Worm (Caenorhabditis elegans) whole organism, early embryonic: ENCODE results near the gene nop-1.

Source experiments
- B0310.2 ChIP-seq: sonication (generic microtip); optimal IDR thresholded peaks from 2 replicates; lab custom pipeline; 2016; ENCODE audit warnings: mild to moderate bottlenecking, missing genetic modification characterization, missing compliant biosample characterization
- F13C5.2 ChIP-seq: sonication (generic microtip); optimal IDR thresholded peaks from 2 replicates; lab custom pipeline; 2017; ENCODE audit warnings: mild to moderate bottlenecking, missing genetic modification characterization, inconsistent platforms, missing compliant biosample characterization
- aly-1 ChIP-seq: sonication (generic microtip); optimal IDR thresholded peaks from 2 replicates; lab custom pipeline; 2016; ENCODE audit warnings: missing genetic modification characterization, missing compliant biosample characterization
- ama-1 ChIP-seq: fragments of 150-350 bp; optimal IDR thresholded peaks from 2 replicates; lab custom pipeline; 2014
- ceh-13 ChIP-seq: fragments of 200-800 bp; sonication (Bioruptor generic); optimal IDR thresholded peaks from 2 replicates; lab custom pipeline; 2018; ENCODE audit warnings: mild to moderate bottlenecking, missing genetic modification characterization, missing compliant biosample characterization
- ceh-36 ChIP-seq: sonication (generic microtip); optimal IDR thresholded peaks from 2 replicates; lab custom pipeline; 2016; ENCODE audit warnings: missing genetic modification characterization, inconsistent platforms, missing compliant biosample characterization
- ets-7 ChIP-seq: sonication (generic microtip); optimal IDR thresholded peaks from 2 replicates; lab custom pipeline; 2016; ENCODE audit warnings: missing genotype, missing genetic modification characterization, missing compliant biosample characterization
- flt-1 ChIP-seq: fragments of 200-800 bp; sonication (Bioruptor generic); IDR thresholded peaks from 2 replicates; pipeline ENCODE4 v1.3.6; 2022; ENCODE audit warnings: missing genetic modification characterization, missing compliant biosample characterization
- hmbx-1 ChIP-seq: sonication (generic microtip); optimal IDR thresholded peaks from 2 replicates; lab custom pipeline; 2016; ENCODE audit warnings: mild to moderate bottlenecking, missing genetic modification characterization, missing compliant biosample characterization
- hmg-4 ChIP-seq: fragments of 200-800 bp; sonication (Bioruptor generic); optimal IDR thresholded peaks from 2 replicates; lab custom pipeline; 2018; ENCODE audit warnings: mild to moderate bottlenecking, missing genetic modification characterization, missing compliant biosample characterization
- hnd-1 ChIP-seq: sonication (generic microtip); optimal IDR thresholded peaks from 2 replicates; lab custom pipeline; 2016; ENCODE audit warnings: missing genetic modification characterization, missing compliant biosample characterization
- pes-1 ChIP-seq: fragments of 200-800 bp; sonication (Bioruptor generic); IDR thresholded peaks from 2 replicates; pipeline ENCODE4 v1.3.6; 2022; ENCODE audit warnings: missing genetic modification reagents, missing genetic modification characterization, missing compliant biosample characterization
- scrt-1 ChIP-seq: fragments of 200-800 bp; sonication (Bioruptor generic); IDR thresholded peaks from 2 replicates; pipeline ENCODE4 v1.3.6; 2022; ENCODE audit warnings: missing genetic modification characterization, missing compliant biosample characterization
- sea-1 ChIP-seq: fragments of 200-800 bp; sonication (Bioruptor generic); conservative IDR thresholded peaks from 2 replicates; pipeline ENCODE4 v1.3.6; 2022; ENCODE audit warnings: missing genetic modification characterization, missing compliant biosample characterization
- tbx-11 ChIP-seq: fragments of 200-800 bp; sonication (Bioruptor generic); IDR thresholded peaks from 2 replicates; pipeline ENCODE4 v1.3.6; 2022; ENCODE audit warnings: missing genetic modification characterization, missing compliant biosample characterization
- tbx-37 ChIP-seq: fragments of 200-800 bp; sonication (Bioruptor generic); conservative IDR thresholded peaks from 2 replicates; pipeline ENCODE4 v1.3.6; 2022; ENCODE audit warnings: missing genetic modification reagents, missing genetic modification characterization, missing compliant biosample characterization
- tra-4 ChIP-seq: sonication (generic microtip); optimal IDR thresholded peaks from 2 replicates; lab custom pipeline; 2017; ENCODE audit warnings: missing genetic modification characterization, missing compliant biosample characterization

The nop-1 gene

ce11 chrIII:5948162-5948933, 10.2 kb upstream of the nop-1 start, which contains the start of the genes F25B5.6 and F25B5.3:
Gene F25B5.6, minus strand, starts transcription at chrIII:5948733.
Gene F25B5.3, plus strand, starts transcription at chrIII:5948883.
- no peak for TF ChIP-seq ets-7
- TF ChIP-seq pes-1 (GFP tag; lab: Robert Waterston, UW), result no peak
- no peak for TF ChIP-seq F13C5.2
- no peak for TF ChIP-seq scrt-1 (GFP tag; lab: Robert Waterston, UW)

DNA sequence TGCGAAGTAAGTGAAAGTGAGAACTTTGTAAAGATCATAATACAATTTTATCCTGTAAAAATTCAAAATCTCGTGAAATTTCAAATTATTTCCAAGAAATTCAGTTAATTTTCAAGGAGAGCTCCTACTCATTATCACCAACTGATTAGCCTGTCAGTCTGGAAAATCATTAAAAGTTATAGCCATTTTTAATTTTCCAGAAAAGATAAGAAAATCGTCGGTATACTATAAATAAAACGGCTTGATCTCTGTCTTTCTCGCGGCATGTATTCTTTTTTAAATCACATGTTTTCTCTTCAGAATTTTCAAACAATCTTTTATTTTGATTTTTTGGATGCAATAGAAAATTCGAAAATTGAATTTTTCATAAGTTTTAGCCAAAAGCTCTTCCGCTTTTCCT, 9.5 kb upstream of the nop-1 start:
- TF ChIP-seq pes-1 (GFP tag; lab: Robert Waterston, UW) (no peak), ceh-13 (GFP tag; lab: Kevin White, UChicago) (no peak), scrt-1 (GFP tag; lab: Robert Waterston, UW) (no peak), tbx-37 (GFP tag; lab: Robert Waterston, UW) (no peak), hmg-4 (GFP tag; lab: Kevin White, UChicago) (no peak), ama-1 (lab: Kevin White, UChicago) (no peak), hnd-1 (tag; lab: Kevin White, UChicago) (no peak), ceh-36 (tag; lab: Kevin White, UChicago) (no peak), hmbx-1 (tag; lab: Kevin White, UChicago) (no peak)

DNA sequence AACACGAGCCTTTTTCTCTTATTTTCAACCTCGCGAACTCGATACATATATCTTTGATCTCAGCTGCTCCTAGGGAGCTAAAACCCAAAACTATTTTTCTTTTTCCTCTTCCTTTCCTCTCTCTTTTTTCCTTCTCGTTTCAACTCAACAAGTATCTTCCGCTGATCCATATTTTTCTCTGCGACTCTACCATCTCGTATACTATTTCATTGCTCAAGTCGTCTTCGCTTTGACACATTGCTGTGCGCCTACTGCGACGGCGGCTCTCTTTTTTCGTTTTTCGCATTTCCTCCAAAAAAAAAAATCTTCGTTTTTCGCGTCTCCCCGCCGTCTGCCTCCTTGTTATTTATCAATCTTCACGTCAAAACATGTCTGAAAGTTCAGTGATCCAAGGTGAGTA, 8.7 kb upstream of the nop-1 start:
- no peak for TF ChIP-seq hmbx-1 (tag; lab: Kevin White, UChicago)
- TF ChIP-seq B0310.2, result no peak
- no peak for TF ChIP-seq sea-1 (GFP tag; lab: Robert Waterston, UW)
- no peak for TF ChIP-seq tbx-37 (GFP tag; lab: Robert Waterston, UW)
- TF ChIP-seq scrt-1 (GFP tag; lab: Robert Waterston, UW), result no peak
- TF ChIP-seq ceh-13 (GFP tag; lab: Kevin White, UChicago), result no peak
- no peak for TF ChIP-seq F13C5.2
- no peak for TF ChIP-seq pes-1 (GFP tag; lab: Robert Waterston, UW)
- no peak for TF ChIP-seq tra-4

- no peak for TF ChIP-seq hmbx-1 (tag; lab: Kevin White, UChicago)
- TF ChIP-seq ceh-13 (GFP tag; lab: Kevin White, UChicago), result no peak
- TF ChIP-seq aly-1 (tag; lab: Kevin White, UChicago), result no peak
- TF ChIP-seq hmg-4 (GFP tag; lab: Kevin White, UChicago), result no peak
- TF ChIP-seq tra-4, result no peak
- TF ChIP-seq hnd-1 (tag; lab: Kevin White, UChicago), result no peak
- no peak for TF ChIP-seq pes-1 (GFP tag; lab: Robert Waterston, UW)
- TF ChIP-seq tbx-11 (GFP tag; lab: Robert Waterston, UW), result no peak
- TF ChIP-seq ceh-36 (tag; lab: Kevin White, UChicago), result no peak
- TF ChIP-seq ets-7, result no peak
- no peak for TF ChIP-seq tbx-37 (GFP tag; lab: Robert Waterston, UW)
- TF ChIP-seq ama-1 (lab: Kevin White, UChicago), result no peak
- TF ChIP-seq F13C5.2, result no peak
- no peak for TF ChIP-seq B0310.2
- TF ChIP-seq scrt-1 (GFP tag; lab: Robert Waterston, UW), result no peak
- no peak for TF ChIP-seq flt-1
- TF ChIP-seq sea-1 (GFP tag; lab: Robert Waterston, UW), result no peak
Observed at ce11 chrIII:5950756-5951345, 7.7 kb upstream of the nop-1 start.

ce11 chrIII:5951589-5952378, 6.7 kb upstream of the nop-1 start:
- TF ChIP-seq flt-1, result no peak
- TF ChIP-seq hmg-4 (GFP tag; lab: Kevin White, UChicago), result no peak
- no peak for TF ChIP-seq sea-1 (GFP tag; lab: Robert Waterston, UW)
- TF ChIP-seq tbx-37 (GFP tag; lab: Robert Waterston, UW), result no peak

ce11 chrIII:5953041-5953912, 5.2 kb upstream of the nop-1 start:
- TF ChIP-seq hmg-4 (GFP tag; lab: Kevin White, UChicago) (no peak), scrt-1 (GFP tag; lab: Robert Waterston, UW) (no peak), flt-1 (no peak), ceh-36 (tag; lab: Kevin White, UChicago) (no peak), hmbx-1 (tag; lab: Kevin White, UChicago) (no peak), B0310.2 (no peak), tra-4 (no peak), tbx-37 (GFP tag; lab: Robert Waterston, UW) (no peak), ceh-13 (GFP tag; lab: Kevin White, UChicago) (no peak), aly-1 (tag; lab: Kevin White, UChicago) (no peak), hnd-1 (tag; lab: Kevin White, UChicago) (no peak), tbx-11 (GFP tag; lab: Robert Waterston, UW) (no peak), ets-7 (no peak), ama-1 (lab: Kevin White, UChicago) (no peak), pes-1 (GFP tag; lab: Robert Waterston, UW) (no peak), sea-1 (GFP tag; lab: Robert Waterston, UW) (no peak)
